Worm (Caenorhabditis elegans) whole organism, L1 larva: ENCODE measurements around the gene C16A11.3.
A peak's percentile ranks its signal among the peaks of the same experiment; 100 is the strongest.

Experiments used
- C34B4.2 ChIP-seq: sonication (generic microtip); optimal IDR thresholded peaks from 2 replicates; lab custom pipeline; 2017; ENCODE audit warnings: mild to moderate bottlenecking, missing genetic modification characterization, missing compliant biosample characterization
- Y116A8C.19 ChIP-seq: sonication (generic microtip); optimal IDR thresholded peaks from 2 replicates; lab custom pipeline; 2016; ENCODE audit warnings: missing compliant biosample characterization, missing genetic modification characterization, borderline replicate concordance
- alr-1 ChIP-seq: fragments of 200-800 bp; sonication (Bioruptor generic); optimal IDR thresholded peaks from 2 replicates; lab custom pipeline; 2018; ENCODE audit warnings: borderline replicate concordance, mild to moderate bottlenecking, missing genetic modification characterization, missing compliant biosample characterization
- aly-2 ChIP-seq: fragments of 150-350 bp; optimal IDR thresholded peaks from 2 replicates; lab custom pipeline; 2014; ENCODE audit warnings: missing biosample characterization, missing genetic modification characterization
- ceh-63 ChIP-seq: fragments of 200-800 bp; sonication (Bioruptor generic); optimal IDR thresholded peaks from 2 replicates; lab custom pipeline; 2018; ENCODE audit warnings: mild to moderate bottlenecking, missing genetic modification characterization, missing compliant biosample characterization
- ceh-82 ChIP-seq, 3 experiments: fragments of 150-350 bp in 1 of 3; sonication (generic microtip) in 2 of 3; optimal IDR thresholded peaks; 2 replicates each; lab custom pipeline; 2014 to 2017; ENCODE audit warnings: missing biosample characterization in 3 of 3, missing genetic modification characterization in 3 of 3
- dpl-1 ChIP-seq, 3 experiments: fragments of 150-350 bp in 2 of 3; sonication (generic microtip) in 1 of 3; optimal IDR thresholded peaks; 2 replicates each; lab custom pipeline; 2014 to 2017; ENCODE audit warnings: missing biosample characterization in 3 of 3, missing genetic modification characterization in 3 of 3, missing genetic modification reagents in 3 of 3
- efl-1 ChIP-seq, 4 experiments: fragments of 150-350 bp; optimal IDR thresholded peaks in 3 of 4; peaks in 1 of 4; 1 replicate in 1 of 4; 2 replicates in 3 of 4; lab custom pipeline; 2014; ENCODE audit warnings: missing biosample characterization in 2 of 4, missing genetic modification characterization in 2 of 4, missing genetic modification reagents in 2 of 4
- efl-3 ChIP-seq: fragments of 200-800 bp; sonication (Bioruptor generic); optimal IDR thresholded peaks from 2 replicates; lab custom pipeline; 2018; ENCODE audit warnings: mild to moderate bottlenecking, missing genetic modification characterization, missing compliant biosample characterization
- egl-27 ChIP-seq, 2 experiments: fragments of 150-350 bp in 1 of 2; sonication (generic microtip); optimal IDR thresholded peaks; 3 replicates each; lab custom pipeline; 2017 to 2018; ENCODE audit warnings: missing biosample characterization in 2 of 2, missing genetic modification characterization in 2 of 2, missing genetic modification reagents in 2 of 2
- elt-2 ChIP-seq: sonication (generic microtip); optimal IDR thresholded peaks from 2 replicates; lab custom pipeline; 2016; ENCODE audit warnings: missing genetic modification characterization, mild to moderate bottlenecking, inconsistent platforms, missing compliant biosample characterization, missing genetic modification reagents
- fkh-8 ChIP-seq: sonication (generic microtip); optimal IDR thresholded peaks from 2 replicates; lab custom pipeline; 2016; ENCODE audit warnings: mild to moderate bottlenecking, missing genetic modification characterization, missing compliant biosample characterization
- hlh-17 ChIP-seq: fragments of 200-800 bp; sonication (Bioruptor generic); optimal IDR thresholded peaks from 2 replicates; lab custom pipeline; 2018; ENCODE audit warnings: missing genetic modification characterization, mild to moderate bottlenecking, missing compliant biosample characterization, moderate library complexity, borderline replicate concordance
- hlh-4 ChIP-seq: sonication (generic microtip); optimal IDR thresholded peaks from 2 replicates; lab custom pipeline; 2016; ENCODE audit warnings: mild to moderate bottlenecking, missing genetic modification characterization, missing compliant biosample characterization
- lin-15B ChIP-seq: fragments of 150-350 bp; sonication (generic microtip); optimal IDR thresholded peaks from 3 replicates; lab custom pipeline; 2014; ENCODE audit warnings: missing biosample characterization, missing genetic modification characterization
- lir-3 ChIP-seq: sonication (generic microtip); optimal IDR thresholded peaks from 2 replicates; lab custom pipeline; 2016; ENCODE audit warnings: mild to moderate bottlenecking, missing genetic modification characterization, moderate library complexity, missing compliant biosample characterization; ENCODE audit not compliant: poor library complexity
- lsy-2 ChIP-seq, 2 experiments: fragments of 150-350 bp; optimal IDR thresholded peaks; 2 replicates each; lab custom pipeline; 2014; ENCODE audit warnings: missing biosample characterization in 2 of 2, missing genetic modification characterization in 2 of 2
- mab-9 ChIP-seq: fragments of 200-800 bp; sonication (Bioruptor generic); IDR thresholded peaks from 2 replicates; pipeline ENCODE4 v1.3.6; 2022; ENCODE audit warnings: missing genetic modification reagents, missing genetic modification characterization, missing compliant biosample characterization
- mdl-1 ChIP-seq, 2 experiments: fragments of 150-350 bp; optimal IDR thresholded peaks; 2 replicates each; lab custom pipeline; 2014 to 2017; ENCODE audit warnings: missing biosample characterization in 2 of 2, missing genetic modification characterization in 2 of 2, inconsistent platforms in 1 of 2
- mef-2 ChIP-seq: fragments of 150-350 bp; optimal IDR thresholded peaks from 2 replicates; lab custom pipeline; 2014; ENCODE audit warnings: missing biosample characterization, missing genetic modification characterization
- mep-1 ChIP-seq: fragments of 150-350 bp; optimal IDR thresholded peaks from 2 replicates; lab custom pipeline; 2014; ENCODE audit warnings: missing biosample characterization, missing genetic modification characterization
- nhr-20 ChIP-seq: sonication (generic microtip); optimal IDR thresholded peaks from 2 replicates; lab custom pipeline; 2016; ENCODE audit warnings: mild to moderate bottlenecking, missing genetic modification characterization, missing compliant biosample characterization
- nhr-47 ChIP-seq: sonication (generic microtip); optimal IDR thresholded peaks from 2 replicates; lab custom pipeline; 2016; ENCODE audit warnings: mild to moderate bottlenecking, missing genetic modification characterization, moderate library complexity, missing compliant biosample characterization
- nhr-76 ChIP-seq: sonication (generic microtip); optimal IDR thresholded peaks from 2 replicates; lab custom pipeline; 2017; ENCODE audit warnings: missing biosample characterization, missing genetic modification characterization
- pqm-1 ChIP-seq: sonication (generic microtip); optimal IDR thresholded peaks from 3 replicates; lab custom pipeline; 2017; ENCODE audit warnings: missing biosample characterization, missing genetic modification characterization
- snpc-4 ChIP-seq: fragments of 150-350 bp; optimal IDR thresholded peaks from 2 replicates; lab custom pipeline; 2014; ENCODE audit warnings: missing biosample characterization, missing genetic modification characterization
- snu-23 ChIP-seq: sonication (generic microtip); optimal IDR thresholded peaks from 2 replicates; lab custom pipeline; 2016; ENCODE audit warnings: missing genetic modification characterization, missing compliant biosample characterization
- sptf-1 ChIP-seq: fragments of 150-350 bp; optimal IDR thresholded peaks from 2 replicates; lab custom pipeline; 2014; ENCODE audit warnings: missing biosample characterization, missing genetic modification characterization
- swsn-7 ChIP-seq: sonication (generic microtip); optimal IDR thresholded peaks from 2 replicates; lab custom pipeline; 2016; ENCODE audit warnings: missing genetic modification characterization, missing compliant biosample characterization
- tbx-2 ChIP-seq: sonication (generic microtip); optimal IDR thresholded peaks from 2 replicates; lab custom pipeline; 2016; ENCODE audit warnings: missing genetic modification characterization, missing compliant biosample characterization
- unc-130 ChIP-seq: fragments of 150-350 bp; optimal IDR thresholded peaks from 2 replicates; lab custom pipeline; 2017; ENCODE audit warnings: missing biosample characterization, missing genetic modification characterization, inconsistent platforms
- unc-30 ChIP-seq: sonication (generic microtip); optimal IDR thresholded peaks from 2 replicates; lab custom pipeline; 2017; ENCODE audit warnings: missing biosample characterization, missing genetic modification characterization
- unc-98 ChIP-seq: fragments of 200-800 bp; sonication (Bioruptor generic); IDR thresholded peaks from 2 replicates; pipeline ENCODE4 v1.3.6; 2022; ENCODE audit warnings: missing genetic modification characterization, missing compliant biosample characterization
- zag-1 ChIP-seq: fragments of 150-350 bp; optimal IDR thresholded peaks from 2 replicates; lab custom pipeline; 2014; ENCODE audit warnings: missing biosample characterization, missing genetic modification characterization
- ztf-11 ChIP-seq, 2 experiments: sonication (generic microtip); optimal IDR thresholded peaks; 2 replicates each; lab custom pipeline; 2016 to 2017; ENCODE audit warnings: missing genetic modification characterization in 2 of 2, missing biosample characterization in 1 of 2, missing compliant biosample characterization in 1 of 2
- ztf-4 ChIP-seq: fragments of 150-350 bp; optimal IDR thresholded peaks from 2 replicates; lab custom pipeline; 2014; ENCODE audit warnings: missing biosample characterization, missing genetic modification characterization

C16A11.3 gene

ce11 chrII:4222983-4223382 is 6.4 kb upstream of the C16A11.3 start, which contains the start of gene C16A11.5:
Gene C16A11.5, plus strand, starts transcription at chrII:4223305.
- TF ChIP-seq C34B4.2 (tag; lab: Kevin White, UChicago), result no peak
- TF ChIP-seq efl-1 (optimal IDR thresholded peaks at IDR 0.05; lab: Kevin White, UChicago), result no peak
- peak in 1 of 2 experiments; percentile 75 for TF ChIP-seq efl-1 (GFP tag; optimal IDR thresholded peaks at IDR 0.05 in 1 of 2; lab: Kevin White, UChicago)

DNA sequence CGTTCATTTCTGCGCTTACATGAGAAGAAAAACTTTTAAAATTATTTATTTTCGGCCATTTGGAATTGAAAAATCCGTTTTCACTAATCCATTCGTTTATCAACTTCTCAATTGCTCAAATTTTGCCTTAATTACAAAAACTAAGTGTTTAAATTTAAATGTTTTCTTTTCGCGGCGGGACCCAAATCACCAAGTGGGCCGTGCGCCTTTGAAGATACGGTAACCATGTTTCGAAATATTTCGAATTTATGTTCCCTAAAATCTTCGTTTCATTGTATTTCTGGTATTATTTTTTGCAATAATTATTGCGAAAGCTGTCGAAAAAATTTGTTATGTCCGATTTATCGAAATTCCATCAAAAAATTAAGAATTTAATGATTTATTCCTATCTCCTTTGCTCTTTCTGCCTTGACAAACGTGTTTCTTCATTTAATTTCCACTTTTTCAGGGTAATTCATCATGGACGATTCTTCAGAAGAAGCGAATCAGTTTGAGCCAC is 2.7 kb upstream of the C16A11.3 start, which contains the start of gene C16A11.4:
C16A11.4 (plus strand) TSS at position 449 of the 499 bp plus-strand sequence.
- TF ChIP-seq snpc-4 (tag; lab: Kevin White, UChicago) (no peak), egl-27 (tag; optimal IDR thresholded peaks at IDR 0.05; lab: Kevin White, UChicago) (no peak), unc-30 (no peak), swsn-7 (tag; lab: Kevin White, UChicago) (no peak), snu-23 (GFP tag; lab: Kevin White, UChicago) (no peak), nhr-47 (tag; lab: Kevin White, UChicago) (no peak), ceh-63 (no peak), dpl-1 (GFP tag; optimal IDR thresholded peaks at IDR 0.05; lab: Kevin White, UChicago) (no peak), lir-3 (no peak), ceh-82 (tag; optimal IDR thresholded peaks at IDR 0.05; lab: Kevin White, UChicago) (no peak), mef-2 (no peak), hlh-17 (GFP tag; lab: Kevin White, UChicago) (no peak), fkh-8 (no peak), lin-15B (tag; lab: Kevin White, UChicago) (no peak), pqm-1 (no peak)
- TF ChIP-seq, all 84 proteins: peak for 0

- TF ChIP-seq snpc-4 (tag; lab: Kevin White, UChicago) (no peak), efl-1 (optimal IDR thresholded peaks at IDR 0.05; lab: Kevin White, UChicago) (no peak), efl-1 (GFP tag; optimal IDR thresholded peaks at IDR 0.05 in 1 of 2; lab: Kevin White, UChicago) (peak in 1 of 2 experiments; percentile 72)
Observed at ce11 chrII:4228112-4228770, 1.1 kb upstream of the C16A11.3 start.

DNA sequence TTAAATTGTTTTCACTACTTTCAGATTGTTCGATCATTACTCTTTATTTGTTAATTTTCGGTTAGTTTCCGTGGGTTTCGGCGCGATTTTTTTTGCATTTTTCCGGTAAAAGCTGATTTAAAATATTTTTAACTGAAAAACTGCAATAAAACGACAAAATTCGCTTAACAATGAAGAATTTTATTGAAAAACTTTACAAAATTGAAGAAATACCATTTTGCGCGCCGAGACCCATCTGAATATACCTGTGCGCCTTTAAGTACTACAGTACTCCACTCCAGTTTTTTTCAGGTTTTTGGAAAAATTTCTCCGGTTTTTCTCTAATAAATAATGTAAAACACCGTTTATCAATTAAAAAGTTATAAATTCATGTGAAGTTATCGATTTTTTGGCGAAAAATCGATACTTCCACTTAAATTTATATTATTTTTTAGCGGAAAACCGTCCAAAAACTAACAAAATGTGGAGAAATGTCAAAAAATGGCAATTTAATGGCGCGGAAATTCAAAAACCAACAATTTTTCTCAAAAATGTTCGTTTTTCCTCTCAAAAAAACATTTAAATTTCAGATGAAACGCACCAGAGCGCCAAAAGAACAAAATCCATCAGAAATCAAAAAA is 1.6 kb downstream of the C16A11.3 start, which contains the start of gene C16A11.10:
C16A11.10 (plus strand) TSS at position 570 of the 620 bp plus-strand sequence.
- TF ChIP-seq mep-1 (tag; lab: Kevin White, UChicago) (no peak), lin-15B (tag; lab: Kevin White, UChicago) (no peak), tbx-2 (tag; lab: Kevin White, UChicago) (no peak), unc-98 (no peak), alr-1 (tag; lab: Kevin White, UChicago) (no peak), egl-27 (tag; optimal IDR thresholded peaks at IDR 0.05; lab: Kevin White, UChicago) (no peak), mab-9 (GFP tag; lab: Robert Waterston, UW) (no peak), ztf-4 (tag; lab: Kevin White, UChicago) (no peak), lsy-2 (tag; optimal IDR thresholded peaks at IDR 0.05; lab: Kevin White, UChicago) (no peak), nhr-47 (tag; lab: Kevin White, UChicago) (no peak), sptf-1 (tag; lab: Kevin White, UChicago) (no peak), zag-1 (tag; lab: Kevin White, UChicago) (no peak), ztf-11 (tag; optimal IDR thresholded peaks at IDR 0.05; lab: Kevin White, UChicago) (no peak)

DNA sequence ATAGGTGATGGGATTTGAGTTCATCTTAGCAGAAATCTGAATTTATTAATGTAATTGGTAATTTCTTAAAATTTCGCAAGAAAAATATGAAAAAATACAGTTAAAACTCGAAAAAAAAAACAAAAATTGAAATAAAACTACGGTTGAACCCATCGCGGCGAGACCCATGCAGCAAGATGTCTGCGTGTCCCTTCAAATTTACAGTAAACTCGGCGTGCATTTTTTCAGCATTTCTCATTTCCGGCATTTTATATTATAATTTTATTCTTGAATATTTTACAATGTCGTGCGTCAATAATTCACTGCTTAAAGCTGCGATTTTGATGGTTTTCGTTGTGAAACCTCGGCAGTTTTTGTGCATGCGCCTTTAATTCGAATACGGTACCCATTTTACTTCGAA is 6.6 kb downstream of the C16A11.3 start, which contains the start of gene fbxc-43:
fbxc-43 (minus strand) TSS at position 38 of the 400 bp plus-strand sequence.
- TF ChIP-seq lin-15B (tag; lab: Kevin White, UChicago) (no peak), ceh-63 (no peak)

ce11 chrII:4237701-4238214 is 8.4 kb downstream of the C16A11.3 start, which contains the start of the genes fbxc-44 and C16A11.2:
Gene fbxc-44, minus strand, starts transcription at chrII:4237751.
Gene C16A11.2, plus strand, starts transcription at chrII:4238203.
- TF ChIP-seq nhr-47 (tag; lab: Kevin White, UChicago) (no peak), swsn-7 (tag; lab: Kevin White, UChicago) (peak; percentile 51), nhr-20 (tag; lab: Kevin White, UChicago) (peak; percentile 34), nhr-76 (tag; lab: Kevin White, UChicago) (no peak), C34B4.2 (tag; lab: Kevin White, UChicago) (no peak), efl-3 (GFP tag; lab: Kevin White, UChicago) (no peak), Y116A8C.19 (tag; lab: Kevin White, UChicago) (no peak), egl-27 (tag; optimal IDR thresholded peaks at IDR 0.05; lab: Kevin White, UChicago) (no peak), snpc-4 (tag; lab: Kevin White, UChicago) (peak; percentile 41), elt-2 (peak; percentile 69), ceh-82 (tag; optimal IDR thresholded peaks at IDR 0.05; lab: Kevin White, UChicago) (peak in 2 of 3 experiments; percentile 11 to 13), mdl-1 (tag; optimal IDR thresholded peaks at IDR 0.05; lab: Kevin White, UChicago) (no peak), hlh-4 (tag; lab: Kevin White, UChicago) (no peak), mep-1 (tag; lab: Kevin White, UChicago) (peak; percentile 18), sptf-1 (tag; lab: Kevin White, UChicago) (no peak), unc-130 (tag; lab: Kevin White, UChicago) (peak; percentile 55), aly-2 (tag; lab: Kevin White, UChicago) (no peak)
